Worm (Caenorhabditis elegans) whole organism, young adult: ENCODE data around the gene clc-27.

Source experiments
- B0035.1 ChIP-seq: sonication (generic microtip); optimal IDR thresholded peaks from 2 replicates; lab custom pipeline; 2016; ENCODE audit warnings: missing genetic modification characterization, mild to moderate bottlenecking, missing compliant biosample characterization, missing genotype, missing genetic modification reagents
- B0261.1 ChIP-seq: sonication (generic microtip); optimal IDR thresholded peaks from 2 replicates; lab custom pipeline; 2016; ENCODE audit warnings: mild to moderate bottlenecking, missing genetic modification characterization, moderate library complexity, missing compliant biosample characterization
- C17E4.6 ChIP-seq: fragments of 200-800 bp; sonication (Bioruptor generic); IDR thresholded peaks from 2 replicates; pipeline ENCODE4 v1.3.6; 2022; ENCODE audit warnings: missing genetic modification reagents, missing genetic modification characterization, missing compliant biosample characterization
- F22D6.2 ChIP-seq: sonication (generic microtip); optimal IDR thresholded peaks from 2 replicates; lab custom pipeline; 2016; ENCODE audit warnings: mild to moderate bottlenecking, missing genetic modification characterization, missing compliant biosample characterization
- F37B4.10 ChIP-seq: fragments of 200-800 bp; sonication (Bioruptor generic); IDR thresholded peaks from 2 replicates; pipeline ENCODE4 v1.3.6; 2022; ENCODE audit warnings: missing genetic modification characterization, missing compliant biosample characterization
- F57A8.1 ChIP-seq: fragments of 200-800 bp; sonication (Bioruptor generic); optimal IDR thresholded peaks from 2 replicates; lab custom pipeline; 2018; ENCODE audit warnings: mild to moderate bottlenecking, missing genetic modification characterization, moderate library complexity, missing compliant biosample characterization
- F57C9.4 ChIP-seq: sonication (generic microtip); optimal IDR thresholded peaks from 2 replicates; lab custom pipeline; 2017; ENCODE audit warnings: mild to moderate bottlenecking, missing genetic modification characterization, missing compliant biosample characterization
- ama-1 ChIP-seq, 3 experiments: fragments of 150-350 bp in 1 of 3; sonication (generic microtip) in 2 of 3; optimal IDR thresholded peaks; 2 replicates each; lab custom pipeline; 2014 to 2018; ENCODE audit warnings: missing biosample characterization in 2 of 3, missing genetic modification characterization in 2 of 3, missing genetic modification reagents in 2 of 3
- aptf-3 ChIP-seq: fragments of 200-800 bp; sonication (Bioruptor generic); IDR thresholded peaks from 2 replicates; pipeline ENCODE4 v1.3.6; 2022; ENCODE audit warnings: missing genetic modification characterization, missing compliant biosample characterization
- ccch-3 ChIP-seq: fragments of 200-800 bp; sonication (Bioruptor generic); optimal IDR thresholded peaks from 2 replicates; lab custom pipeline; 2018; ENCODE audit warnings: mild to moderate bottlenecking, missing genetic modification characterization, missing compliant biosample characterization
- ceh-27 ChIP-seq: fragments of 200-800 bp; sonication (Bioruptor generic); optimal IDR thresholded peaks from 2 replicates; lab custom pipeline; 2018; ENCODE audit warnings: mild to moderate bottlenecking, missing genetic modification characterization, moderate library complexity, missing compliant biosample characterization
- ceh-40 ChIP-seq: fragments of 200-800 bp; sonication (Bioruptor generic); IDR thresholded peaks from 2 replicates; pipeline ENCODE4 v1.3.6; 2022; ENCODE audit warnings: missing genetic modification characterization, missing compliant biosample characterization
- ceh-91 ChIP-seq: fragments of 200-800 bp; sonication (Bioruptor generic); IDR thresholded peaks from 2 replicates; pipeline ENCODE4 v1.3.6; 2022; ENCODE audit warnings: missing genetic modification reagents, missing genetic modification characterization, missing compliant biosample characterization
- dox-1 ChIP-seq: fragments of 200-800 bp; sonication (Bioruptor generic); IDR thresholded peaks from 2 replicates; pipeline ENCODE4 v1.3.6; 2022; ENCODE audit warnings: missing genetic modification reagents, missing genetic modification characterization, missing compliant biosample characterization
- egl-44 ChIP-seq: fragments of 200-800 bp; sonication (Bioruptor generic); IDR thresholded peaks from 2 replicates; pipeline ENCODE4 v1.3.6; 2022; ENCODE audit warnings: missing genetic modification reagents, missing genetic modification characterization, missing compliant biosample characterization
- egrh-3 ChIP-seq: fragments of 200-800 bp; sonication (Bioruptor generic); IDR thresholded peaks from 2 replicates; pipeline ENCODE4 v1.3.6; 2022; ENCODE audit warnings: missing genetic modification reagents, missing genetic modification characterization, missing compliant biosample characterization
- fkh-3 ChIP-seq: sonication (generic microtip); optimal IDR thresholded peaks from 2 replicates; lab custom pipeline; 2016; ENCODE audit warnings: mild to moderate bottlenecking, missing genetic modification characterization, missing compliant biosample characterization
- hmg-1.2 ChIP-seq: fragments of 200-800 bp; sonication (Bioruptor generic); IDR thresholded peaks from 2 replicates; pipeline ENCODE4 v1.3.6; 2022; ENCODE audit warnings: missing genetic modification reagents, missing genetic modification characterization, missing compliant biosample characterization
- lin-35 ChIP-seq, 3 experiments: fragments of 150-350 bp in 2 of 3; sonication (generic microtip) in 1 of 3; optimal IDR thresholded peaks; 2 replicates each; lab custom pipeline; 2014 to 2018; ENCODE audit warnings: missing biosample characterization in 3 of 3, missing genetic modification characterization in 3 of 3, missing genetic modification reagents in 3 of 3
- madf-10 ChIP-seq: sonication (generic microtip); optimal IDR thresholded peaks from 2 replicates; lab custom pipeline; 2016; ENCODE audit warnings: mild to moderate bottlenecking, missing genetic modification characterization, missing compliant biosample characterization
- madf-3 ChIP-seq: fragments of 200-800 bp; sonication (Bioruptor generic); IDR thresholded peaks from 2 replicates; pipeline ENCODE4 v1.3.6; 2022; ENCODE audit warnings: missing genetic modification reagents, missing genetic modification characterization, missing compliant biosample characterization
- mel-28 ChIP-seq: sonication (generic microtip); optimal IDR thresholded peaks from 2 replicates; lab custom pipeline; 2016; ENCODE audit warnings: borderline replicate concordance, mild to moderate bottlenecking, missing genetic modification characterization, missing compliant biosample characterization
- mes-4 ChIP-seq: sonication (generic microtip); optimal IDR thresholded peaks from 2 replicates; lab custom pipeline; 2016; ENCODE audit warnings: missing genotype, missing genetic modification characterization, missing compliant biosample characterization
- nfya-2 ChIP-seq: fragments of 200-800 bp; sonication (Bioruptor generic); IDR thresholded peaks from 2 replicates; pipeline ENCODE4 v1.3.6; 2022; ENCODE audit warnings: missing genetic modification reagents, missing genetic modification characterization, missing compliant biosample characterization
- nfyb-1 ChIP-seq: fragments of 200-800 bp; sonication (Bioruptor generic); IDR thresholded peaks from 2 replicates; pipeline ENCODE4 v1.3.6; 2022; ENCODE audit warnings: missing genetic modification reagents, missing genetic modification characterization, missing compliant biosample characterization
- rpc-1 ChIP-seq, 2 experiments: fragments of 150-350 bp in 1 of 2; sonication (generic microtip) in 1 of 2; optimal IDR thresholded peaks; 2 replicates each; lab custom pipeline; 2014 to 2018; ENCODE audit warnings: missing biosample characterization in 1 of 2, missing genetic modification characterization in 1 of 2, missing genetic modification reagents in 1 of 2, missing genotype in 1 of 2
- tbp1 ChIP-seq: fragments of 200-800 bp; sonication (Bioruptor generic); optimal IDR thresholded peaks from 2 replicates; lab custom pipeline; 2018; ENCODE audit warnings: mild to moderate bottlenecking, missing genetic modification characterization, missing compliant biosample characterization
- tbx-9 ChIP-seq: sonication (generic microtip); optimal IDR thresholded peaks from 2 replicates; lab custom pipeline; 2016; ENCODE audit warnings: borderline replicate concordance, missing genetic modification characterization, inconsistent platforms, missing compliant biosample characterization
- zfh-2 ChIP-seq: fragments of 200-800 bp; sonication (Bioruptor generic); conservative IDR thresholded peaks from 2 replicates; pipeline ENCODE4 v1.3.6; 2022; ENCODE audit warnings: missing genetic modification reagents, missing genetic modification characterization, missing compliant biosample characterization
- ztf-22 ChIP-seq: fragments of 200-800 bp; sonication (Bioruptor generic); optimal IDR thresholded peaks from 2 replicates; lab custom pipeline; 2018; ENCODE audit warnings: mild to moderate bottlenecking, missing genetic modification characterization, moderate library complexity, missing compliant biosample characterization
- ztf-25 ChIP-seq: fragments of 200-800 bp; sonication (Bioruptor generic); IDR thresholded peaks from 2 replicates; pipeline ENCODE4 v1.3.6; 2022; ENCODE audit warnings: missing genetic modification reagents, missing genetic modification characterization, missing compliant biosample characterization
- ztf-6 ChIP-seq: fragments of 200-800 bp; sonication (Bioruptor generic); IDR thresholded peaks from 2 replicates; pipeline ENCODE4 v1.3.6; 2022; ENCODE audit warnings: missing genetic modification reagents, missing genetic modification characterization, missing compliant biosample characterization

Gene clc-27

DNA sequence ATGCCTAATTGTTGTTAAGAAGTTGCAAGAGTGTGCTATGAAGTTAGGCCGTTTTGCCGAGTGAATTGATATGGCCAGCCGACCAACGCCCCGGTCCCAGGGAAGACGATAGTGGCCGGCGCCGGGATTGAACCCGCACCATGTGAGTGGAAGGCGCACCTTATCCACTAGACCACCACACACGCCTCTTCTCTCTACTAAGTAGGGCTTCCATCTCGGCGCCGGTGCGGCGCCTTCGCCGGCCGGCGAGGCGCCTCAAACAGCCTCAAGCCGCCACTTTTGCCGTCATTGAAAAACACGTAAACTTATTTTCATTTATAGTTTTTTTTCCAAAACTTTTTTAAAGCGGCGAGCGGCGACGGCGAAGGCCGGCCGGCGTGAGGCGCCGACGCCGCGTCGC is 29.3 kb upstream of the clc-27 start:
- TF ChIP-seq egrh-3 (peak; percentile 52; the same call in 1 of the 2 replicates), zfh-2 (GFP tag; lab: Robert Waterston, UW) (peak; percentile 83), nfyb-1 (GFP tag; lab: Robert Waterston, UW) (no peak), tbp1 (GFP tag; lab: Kevin White, UChicago) (peak; percentile 53), rpc-1 (optimal IDR thresholded peaks at IDR 0.05; lab: Kevin White, UChicago) (no peak), rpc-1 (tag; optimal IDR thresholded peaks at IDR 0.05; lab: Kevin White, UChicago) (peak; percentile 38), dox-1 (GFP tag; lab: Robert Waterston, UW) (peak; percentile 58), B0261.1 (tag; lab: Kevin White, UChicago) (peak; percentile 27), aptf-3 (GFP tag; lab: Robert Waterston, UW) (no peak)

DNA sequence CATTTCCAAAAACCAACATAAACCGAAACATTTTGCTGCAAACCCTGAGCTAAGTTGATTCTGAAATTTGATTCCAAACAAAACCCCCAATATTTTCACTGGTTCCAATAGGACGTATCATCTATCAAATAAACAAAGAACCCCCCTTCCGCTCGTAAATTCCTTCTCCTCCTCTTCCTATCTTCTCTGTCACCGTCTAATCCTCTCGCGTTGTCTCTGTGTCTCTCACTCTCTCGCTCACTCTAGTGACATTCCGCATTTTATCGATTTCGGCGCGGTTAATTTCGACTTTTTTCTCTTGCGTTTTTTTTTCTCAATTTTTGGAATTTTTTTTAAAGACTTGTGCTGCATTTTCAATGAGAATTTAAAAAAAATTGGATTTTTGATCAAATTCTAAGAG is 26.2 kb upstream of the clc-27 start:
- TF ChIP-seq F57C9.4 (tag; lab: Kevin White, UChicago), result no peak
- TF ChIP-seq B0035.1 (tag; lab: Kevin White, UChicago), result no peak
- 0 out of 2 replicates have a peak, but pooled peaks have one; percentile 7 for TF ChIP-seq nfyb-1 (GFP tag; lab: Robert Waterston, UW)
- peak; percentile 80 for TF ChIP-seq hmg-1.2 (GFP tag; lab: Robert Waterston, UW)

DNA sequence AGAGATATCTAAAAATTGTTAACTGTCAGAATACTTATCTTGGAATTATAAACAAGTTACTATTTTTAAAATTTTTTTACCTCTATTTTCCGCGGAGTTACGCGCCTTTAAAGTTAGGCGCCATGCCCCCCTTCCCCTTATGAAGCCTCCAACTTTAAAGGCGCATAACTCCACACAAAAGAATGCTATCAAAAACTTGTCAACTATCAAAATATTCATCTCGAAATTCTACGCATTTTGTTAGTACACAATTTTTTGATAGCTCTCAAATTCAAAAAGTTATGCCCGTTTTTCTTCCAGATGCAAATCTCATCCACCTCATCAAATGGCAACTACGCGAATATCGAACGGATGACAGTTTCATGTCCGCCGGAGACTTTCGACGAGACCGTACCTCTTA is 25.2 kb upstream of the clc-27 start, which contains the start of gene tbc-10:
tbc-10 (plus strand) TSS at position 301 of the 400 bp plus-strand sequence.
- no peak for TF ChIP-seq tbx-9 (tag; lab: Kevin White, UChicago)
- no peak for TF ChIP-seq ama-1 (optimal IDR thresholded peaks at IDR 0.05; lab: Kevin White, UChicago)
- TF ChIP-seq ama-1 (GFP tag; optimal IDR thresholded peaks at IDR 0.05; lab: Kevin White, UChicago), result no peak
- no peak for TF ChIP-seq ceh-27 (GFP tag; lab: Kevin White, UChicago)
- no peak for TF ChIP-seq ceh-40 (GFP tag; lab: Robert Waterston, UW)
- TF ChIP-seq ceh-91 (GFP tag; lab: Robert Waterston, UW), result no peak
- TF ChIP-seq fkh-3 (tag; lab: Kevin White, UChicago), result no peak
- TF ChIP-seq ztf-22 (GFP tag; lab: Kevin White, UChicago), result no peak
- no peak for TF ChIP-seq egl-44 (GFP tag; lab: Robert Waterston, UW)
- no peak for TF ChIP-seq dox-1 (GFP tag; lab: Robert Waterston, UW)
- TF ChIP-seq mel-28, result no peak
- no peak for TF ChIP-seq ccch-3 (GFP tag; lab: Kevin White, UChicago)
- no peak for TF ChIP-seq lin-35 (GFP tag; optimal IDR thresholded peaks at IDR 0.05; lab: Kevin White, UChicago)
- TF ChIP-seq aptf-3 (GFP tag; lab: Robert Waterston, UW), result no peak
- no peak for TF ChIP-seq C17E4.6 (GFP tag; lab: Robert Waterston, UW)
- TF ChIP-seq madf-10, result no peak
- no peak for TF ChIP-seq ztf-25
- TF ChIP-seq nfya-2 (GFP tag; lab: Robert Waterston, UW), result no peak
- TF ChIP-seq F22D6.2, result no peak
- TF ChIP-seq F57A8.1 (GFP tag; lab: Kevin White, UChicago), result no peak
- no peak for TF ChIP-seq ztf-6 (GFP tag; lab: Robert Waterston, UW)

DNA sequence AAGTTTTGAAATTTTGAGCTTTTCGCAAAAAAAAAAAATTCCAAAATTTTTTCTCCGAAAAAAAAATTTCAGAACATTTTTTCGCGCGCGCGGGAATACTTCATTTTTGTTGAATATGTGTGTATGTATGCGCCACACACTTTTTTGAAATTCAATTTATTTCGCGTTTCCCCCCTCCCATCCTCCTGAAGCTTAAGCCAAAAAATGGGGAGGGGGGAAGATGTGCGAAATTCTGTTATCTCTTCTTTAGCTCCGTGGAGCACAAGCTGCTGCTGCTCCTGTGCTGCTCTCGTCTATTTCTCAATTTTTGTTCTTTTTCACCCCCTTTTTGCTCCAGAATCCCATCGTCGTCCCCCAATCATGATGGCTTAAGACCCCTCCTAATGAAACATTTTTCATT is 18.6 kb upstream of the clc-27 start:
- TF ChIP-seq madf-3 (GFP tag; lab: Robert Waterston, UW) (0 out of 2 replicates have a peak, but pooled peaks have one; percentile 28), mes-4 (no peak), zfh-2 (GFP tag; lab: Robert Waterston, UW) (0 out of 2 replicates have a peak, but pooled peaks have one; percentile 30), F37B4.10 (GFP tag; lab: Robert Waterston, UW) (no peak)
